Worm (Caenorhabditis elegans): ENCODE results near the gene T23F2.2.

T23F2.2 gene

ce11 chrX:5475164-5475576, 29.9 kb downstream of the T23F2.2 start (continued):
- TF ChIP-seq pat-9 (tag; optimal IDR thresholded peaks at IDR 0.05) (no peak), tbx-7 (tag; optimal IDR thresholded peaks at IDR 0.05) (no peak), unc-55 (GFP tag; optimal IDR thresholded peaks at IDR 0.05) (peak; percentile 60), ceh-2 (tag; optimal IDR thresholded peaks at IDR 0.05) (peak; percentile 62), tbx-2 (tag; optimal IDR thresholded peaks at IDR 0.05) (peak; percentile 82), pqm-1 (tag; optimal IDR thresholded peaks at IDR 0.05) (no peak), syd-9 (tag; optimal IDR thresholded peaks at IDR 0.05) (peak; percentile 15), lim-6 (tag; optimal IDR thresholded peaks at IDR 0.05) (no peak), K02D7.2 (tag; optimal IDR thresholded peaks at IDR 0.05) (no peak), ztf-16 (tag; optimal IDR thresholded peaks at IDR 0.05) (peak; percentile 11), gmeb-2 (tag; optimal IDR thresholded peaks at IDR 0.05) (no peak), hlh-8 (tag; optimal IDR thresholded peaks at IDR 0.05) (no peak), npax-4 (tag; optimal IDR thresholded peaks at IDR 0.05) (no peak), unc-86 (tag; optimal IDR thresholded peaks at IDR 0.05) (no peak), ahr-1 (tag; optimal IDR thresholded peaks at IDR 0.05) (no peak), rnt-1 (tag; optimal IDR thresholded peaks at IDR 0.05) (peak; percentile 26), elt-4 (tag; optimal IDR thresholded peaks at IDR 0.05) (no peak), unc-3 (GFP tag; conservative IDR thresholded peaks at IDR 0.05) (no peak), unc-3 (tag; optimal IDR thresholded peaks at IDR 0.05) (no peak), pax-1 (tag; optimal IDR thresholded peaks at IDR 0.05) (peak; percentile 78), nhr-232 (tag; optimal IDR thresholded peaks at IDR 0.05) (no peak), fax-1 (tag; optimal IDR thresholded peaks at IDR 0.05) (no peak), ceh-48 (tag; optimal IDR thresholded peaks at IDR 0.05) (no peak), pha-2 (tag; optimal IDR thresholded peaks at IDR 0.05) (peak; percentile 14), hlh-6 (tag; optimal IDR thresholded peaks at IDR 0.05) (peak; percentile 42), ceh-24 (tag; optimal IDR thresholded peaks at IDR 0.05) (no peak), ceh-19 (GFP tag; optimal IDR thresholded peaks at IDR 0.05) (peak; percentile 61), fkh-10 (GFP tag; optimal IDR thresholded peaks at IDR 0.05) (no peak), ceh-18 (tag; optimal IDR thresholded peaks at IDR 0.05) (peak; percentile 70), ama-1 (optimal IDR thresholded peaks at IDR 0.05) (no peak), madf-2 (tag; optimal IDR thresholded peaks at IDR 0.05) (no peak), K09A11.1 (tag; optimal IDR thresholded peaks at IDR 0.05; ENCODE audit: insufficient read depth) (no peak), nfya-1 (tag; optimal IDR thresholded peaks at IDR 0.05) (peak; percentile 73), hlh-30 (tag; optimal IDR thresholded peaks at IDR 0.05; ENCODE audit: insufficient read depth) (peak; percentile 90), fkh-6 (tag; optimal IDR thresholded peaks at IDR 0.05) (no peak), sox-4 (tag; optimal IDR thresholded peaks at IDR 0.05) (no peak), mec-3 (tag; optimal IDR thresholded peaks at IDR 0.05; ENCODE audit: borderline replicate concordance) (no peak), hlh-13 (GFP tag; optimal IDR thresholded peaks at IDR 0.05) (no peak)

- TF ChIP-seq lim-6 (tag; optimal IDR thresholded peaks at IDR 0.05): no peak
- TF ChIP-seq F13H6.1 (tag; optimal IDR thresholded peaks at IDR 0.05): no peak
- no peak for TF ChIP-seq eyg-1 (tag; optimal IDR thresholded peaks at IDR 0.05)
These were observed 34.8 kb downstream of the T23F2.2 start for ce11 chrX:5470111-5470745.

ce11 chrX:5467820-5468270, 37.2 kb downstream of the T23F2.2 start, which contains the start of gene dpyd-1:
TSS of gene dpyd-1 (plus strand) at chrX:5467870.
- TF ChIP-seq dve-1 (tag; optimal IDR thresholded peaks at IDR 0.05) (no peak), elt-2 (tag; optimal IDR thresholded peaks at IDR 0.05) (peak; percentile 81)

Measured in whole organism, late embryonic.